Fruit fly (Drosophila melanogaster): ENCODE results near the gene MME1.

DNA sequence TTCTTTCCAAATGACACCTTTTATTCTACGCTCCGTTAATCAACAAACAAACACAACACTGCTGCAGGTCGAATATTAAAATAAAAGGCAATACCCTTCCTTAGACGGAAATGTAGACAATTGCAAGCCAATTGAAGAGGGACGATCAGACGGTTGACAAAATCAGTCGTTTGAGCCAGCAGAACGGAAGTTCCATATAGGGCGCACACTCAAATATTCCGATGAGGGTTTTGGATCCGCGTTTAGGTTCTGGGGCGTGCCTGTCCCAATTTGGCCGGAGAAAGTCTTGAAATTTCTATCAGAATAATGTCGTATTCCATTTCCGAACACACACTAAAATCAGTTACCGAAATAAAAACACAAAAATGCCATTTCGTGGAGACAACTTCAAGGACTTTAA is 15.4 kb upstream of the MME1 start, which contains the start of gene CG43321:
- TF ChIP-seq pan (optimal IDR thresholded peaks at IDR 0.05) = no peak
- TF ChIP-seq EcR (GFP tag; optimal IDR thresholded peaks at IDR 0.05) = no peak
- TF ChIP-seq CG8478 (optimal IDR thresholded peaks at IDR 0.05) = no peak
